Fruit fly (Drosophila melanogaster) whole organism, prepupa: ENCODE measurements around the gene Dnaaf5.

Experiments used
- Blimp-1 ChIP-seq: fragments of 200-800 bp; sonication (Bioruptor generic); optimal IDR thresholded peaks from 3 replicates; lab custom pipeline; 2017; ENCODE audit warnings: missing biosample characterization, missing genetic modification characterization, mild to moderate bottlenecking, moderate library complexity, missing genetic modification reagents
- CG10631 ChIP-seq: fragments of 200-800 bp; sonication (Bioruptor generic); optimal IDR thresholded peaks from 2 replicates; lab custom pipeline; 2016; ENCODE audit warnings: missing biosample characterization, missing genetic modification characterization
- CG10669 ChIP-seq: fragments of 200-800 bp; sonication (Bioruptor generic); optimal IDR thresholded peaks from 3 replicates; lab custom pipeline; 2018; ENCODE audit warnings: missing biosample characterization, mild to moderate bottlenecking, missing genetic modification characterization, moderate library complexity
- CG11762 ChIP-seq: fragments of 200-800 bp; sonication (Bioruptor generic); optimal IDR thresholded peaks from 3 replicates; lab custom pipeline; 2016; ENCODE audit warnings: missing biosample characterization, missing genetic modification characterization; ENCODE audit not compliant: insufficient read depth
- CG11902 ChIP-seq: fragments of 200-800 bp; sonication (Bioruptor generic); optimal IDR thresholded peaks from 3 replicates; lab custom pipeline; 2016; ENCODE audit warnings: missing biosample characterization, missing genetic modification characterization
- CG1621 ChIP-seq: fragments of 200-800 bp; sonication (Bioruptor generic); optimal IDR thresholded peaks from 3 replicates; lab custom pipeline; 2018; ENCODE audit warnings: missing biosample characterization, mild to moderate bottlenecking, missing genetic modification characterization
- CG16779 ChIP-seq: fragments of 200-800 bp; sonication (Bioruptor generic); optimal IDR thresholded peaks from 3 replicates; lab custom pipeline; 2017; ENCODE audit warnings: missing biosample characterization, mild to moderate bottlenecking, missing genetic modification characterization
- CG3032 ChIP-seq: fragments of 200-800 bp; optimal IDR thresholded peaks from 2 replicates; lab custom pipeline; 2019; ENCODE audit warnings: missing biosample characterization, mild to moderate bottlenecking, missing genetic modification characterization, moderate library complexity
- CG31627 ChIP-seq: fragments of 200-800 bp; sonication (Bioruptor generic); optimal IDR thresholded peaks from 3 replicates; lab custom pipeline; 2016; ENCODE audit warnings: missing biosample characterization, missing genetic modification characterization
- CG34406 ChIP-seq: fragments of 200-800 bp; sonication (Bioruptor generic); optimal IDR thresholded peaks from 3 replicates; lab custom pipeline; 2016; ENCODE audit warnings: missing biosample characterization, missing genetic modification characterization
- CG4318 ChIP-seq: fragments of 200-800 bp; sonication (Bioruptor generic); optimal IDR thresholded peaks from 3 replicates; lab custom pipeline; 2017; ENCODE audit warnings: missing biosample characterization, mild to moderate bottlenecking, missing genetic modification characterization
- CG6163 ChIP-seq: fragments of 200-800 bp; sonication (Bioruptor generic); IDR thresholded peaks from 3 replicates; pipeline ENCODE4 v1.3.6; 2022; ENCODE audit warnings: missing biosample characterization, missing genetic modification characterization
- CG6276 ChIP-seq: fragments of 200-800 bp; sonication (Bioruptor generic); optimal IDR thresholded peaks from 2 replicates; lab custom pipeline; 2017; ENCODE audit warnings: missing biosample characterization, mild to moderate bottlenecking, missing genetic modification characterization
- CG6792 ChIP-seq: fragments of 200-800 bp; sonication (Bioruptor generic); optimal IDR thresholded peaks from 3 replicates; lab custom pipeline; 2016; ENCODE audit warnings: missing biosample characterization, missing genetic modification characterization
- CG6854 ChIP-seq: fragments of 200-800 bp; sonication (Bioruptor generic); optimal IDR thresholded peaks from 2 replicates; lab custom pipeline; 2017; ENCODE audit warnings: missing biosample characterization, mild to moderate bottlenecking, missing genetic modification characterization
- CG7368 ChIP-seq: fragments of 200-800 bp; sonication (Bioruptor generic); optimal IDR thresholded peaks from 3 replicates; lab custom pipeline; 2016; ENCODE audit warnings: missing biosample characterization, missing genetic modification characterization
- CG8119 ChIP-seq: fragments of 200-800 bp; sonication (Bioruptor generic); IDR thresholded peaks from 3 replicates; pipeline ENCODE4 v1.3.6; 2022; ENCODE audit warnings: missing biosample characterization, missing genetic modification characterization
- CG8319 ChIP-seq: fragments of 200-800 bp; sonication (Bioruptor generic); optimal IDR thresholded peaks from 3 replicates; lab custom pipeline; 2016; ENCODE audit warnings: missing biosample characterization, missing genetic modification characterization
- CG8632 ChIP-seq: fragments of 200-800 bp; sonication (Bioruptor generic); optimal IDR thresholded peaks from 3 replicates; lab custom pipeline; 2016; ENCODE audit warnings: missing biosample characterization, missing genetic modification characterization
- Eip78C ChIP-seq: fragments of 200-800 bp; sonication (Bioruptor generic); peaks from one replicate; lab custom pipeline; 2016; ENCODE audit warnings: missing biosample characterization, missing genetic modification characterization
- Eip93F ChIP-seq: fragments of 200-800 bp; sonication (Bioruptor generic); optimal IDR thresholded peaks from 2 replicates; lab custom pipeline; 2016; ENCODE audit warnings: missing biosample characterization, mild to moderate bottlenecking, missing genetic modification characterization
- Ets21C ChIP-seq: fragments of 200-800 bp; sonication (Bioruptor generic); optimal IDR thresholded peaks from 3 replicates; lab custom pipeline; 2016; ENCODE audit warnings: missing biosample characterization, missing genetic modification characterization
- Ets96B ChIP-seq: fragments of 200-800 bp; optimal IDR thresholded peaks from 2 replicates; lab custom pipeline; 2019; ENCODE audit warnings: missing biosample characterization, mild to moderate bottlenecking, missing genetic modification characterization, moderate library complexity
- Gug ChIP-seq: fragments of 200-800 bp; sonication (Bioruptor generic); IDR thresholded peaks from 2 replicates; pipeline ENCODE4 v1.3.6; 2022; ENCODE audit warnings: missing biosample characterization, missing genetic modification characterization
- Hr38 ChIP-seq: sonication (Bioruptor generic); optimal IDR thresholded peaks from 2 replicates; lab custom pipeline; 2016; ENCODE audit warnings: missing biosample characterization, missing genetic modification characterization
- Hr4 ChIP-seq: fragments of 200-800 bp; sonication (Bioruptor generic); optimal IDR thresholded peaks from 3 replicates; lab custom pipeline; 2016; ENCODE audit warnings: missing biosample characterization, missing genetic modification characterization
- Lpt ChIP-seq: fragments of 200-800 bp; sonication (Bioruptor generic); optimal IDR thresholded peaks from 3 replicates; lab custom pipeline; 2016; ENCODE audit warnings: missing biosample characterization, missing genetic modification characterization
- Met ChIP-seq: fragments of 200-800 bp; sonication (Bioruptor generic); optimal IDR thresholded peaks from 3 replicates; lab custom pipeline; 2016; ENCODE audit warnings: missing biosample characterization, missing genetic modification characterization
- OdsH ChIP-seq: fragments of 200-800 bp; sonication (Bioruptor generic); optimal IDR thresholded peaks from 3 replicates; lab custom pipeline; 2016; ENCODE audit warnings: missing biosample characterization, missing genetic modification characterization
- Sox14 ChIP-seq: fragments of 200-800 bp; sonication (Bioruptor generic); optimal IDR thresholded peaks from 3 replicates; lab custom pipeline; 2016; ENCODE audit warnings: missing biosample characterization, missing genetic modification characterization
- Sox15 ChIP-seq: fragments of 200-800 bp; sonication (Bioruptor generic); optimal IDR thresholded peaks from 3 replicates; lab custom pipeline; 2016; ENCODE audit warnings: missing biosample characterization, missing genetic modification characterization
- achi ChIP-seq: fragments of 200-800 bp; sonication (Bioruptor generic); optimal IDR thresholded peaks from 3 replicates; lab custom pipeline; 2016; ENCODE audit warnings: missing biosample characterization, missing genetic modification characterization
- cyc ChIP-seq: fragments of 200-800 bp; sonication (Bioruptor generic); optimal IDR thresholded peaks from 3 replicates; lab custom pipeline; 2016; ENCODE audit warnings: missing biosample characterization, missing genetic modification characterization
- dac ChIP-seq: fragments of 200-800 bp; sonication (Bioruptor generic); optimal IDR thresholded peaks from 2 replicates; lab custom pipeline; 2017; ENCODE audit warnings: missing biosample characterization, mild to moderate bottlenecking, missing genetic modification characterization
- eg ChIP-seq: fragments of 200-800 bp; sonication (Bioruptor generic); IDR thresholded peaks from 3 replicates; pipeline ENCODE4 v1.3.6; 2022; ENCODE audit warnings: missing biosample characterization, missing genetic modification characterization
- esn ChIP-seq: fragments of 200-800 bp; sonication (Bioruptor generic); optimal IDR thresholded peaks from 2 replicates; lab custom pipeline; 2016; ENCODE audit warnings: missing biosample characterization, mild to moderate bottlenecking, missing genetic modification characterization, moderate library complexity
- fd59A ChIP-seq: fragments of 200-800 bp; sonication (Bioruptor generic); optimal IDR thresholded peaks from 2 replicates; lab custom pipeline; 2017; ENCODE audit warnings: missing biosample characterization, mild to moderate bottlenecking, missing genetic modification characterization, missing genetic modification reagents
- fd85E ChIP-seq: fragments of 200-800 bp; sonication (Bioruptor generic); optimal IDR thresholded peaks from 3 replicates; lab custom pipeline; 2016; ENCODE audit warnings: missing biosample characterization, missing genetic modification characterization
- fkh ChIP-seq: fragments of 200-800 bp; sonication (Bioruptor generic); optimal IDR thresholded peaks from 3 replicates; lab custom pipeline; 2017; ENCODE audit warnings: missing biosample characterization, mild to moderate bottlenecking, missing genetic modification characterization, moderate library complexity
- lz ChIP-seq: fragments of 200-800 bp; sonication (Bioruptor generic); optimal IDR thresholded peaks from 3 replicates; lab custom pipeline; 2016; ENCODE audit warnings: missing biosample characterization, missing genetic modification characterization
- pdm3 ChIP-seq: fragments of 200-800 bp; sonication (Bioruptor generic); optimal IDR thresholded peaks from 3 replicates; lab custom pipeline; 2016; ENCODE audit warnings: missing biosample characterization, missing genetic modification characterization
- salr ChIP-seq, 2 experiments: fragments of 200-800 bp; sonication (Bioruptor generic); optimal IDR thresholded peaks; 3 replicates each; lab custom pipeline; 2016 to 2018; ENCODE audit warnings: missing biosample characterization in 2 of 2, missing genetic modification characterization in 2 of 2, mild to moderate bottlenecking in 1 of 2
- spab ChIP-seq: fragments of 200-800 bp; sonication (Bioruptor generic); optimal IDR thresholded peaks from 2 replicates; lab custom pipeline; 2017; ENCODE audit warnings: missing biosample characterization, mild to moderate bottlenecking, missing genetic modification characterization, missing genetic modification reagents
- ss ChIP-seq, 2 experiments: fragments of 200-800 bp; sonication (Bioruptor generic); optimal IDR thresholded peaks; 2 replicates in 1 of 2; 3 replicates in 1 of 2; lab custom pipeline; 2017 to 2018; ENCODE audit warnings: mild to moderate bottlenecking in 2 of 2, missing biosample characterization in 2 of 2, missing genetic modification characterization in 2 of 2, moderate library complexity in 1 of 2
- svp ChIP-seq: fragments of 200-800 bp; sonication (Bioruptor generic); peaks from one replicate; lab custom pipeline; 2016; ENCODE audit warnings: missing biosample characterization, missing genetic modification characterization
- topi ChIP-seq: fragments of 200-800 bp; sonication (Bioruptor generic); optimal IDR thresholded peaks from 3 replicates; lab custom pipeline; 2016; ENCODE audit warnings: missing biosample characterization, missing genetic modification characterization
- vri ChIP-seq: fragments of 200-800 bp; sonication (Bioruptor generic); optimal IDR thresholded peaks from 3 replicates; lab custom pipeline; 2016; ENCODE audit warnings: missing biosample characterization, mild to moderate bottlenecking, missing genetic modification characterization

Gene Dnaaf5

dm6 chr3R:14311027-14311426 is 50.6 kb downstream of the Dnaaf5 start (continued):
- TF ChIP-seq OdsH (GFP tag; lab: Kevin White, UChicago) (no peak), achi (GFP tag; lab: Kevin White, UChicago) (no peak), CG6163 (GFP tag; lab: Robert Waterston, UW) (no peak), CG10631 (peak; percentile 18), CG34406 (GFP tag; lab: Kevin White, UChicago) (no peak), CG8632 (GFP tag; lab: Kevin White, UChicago) (no peak), Sox14 (GFP tag; lab: Kevin White, UChicago) (no peak), salr (GFP tag; optimal IDR thresholded peaks at IDR 0.05; lab: Kevin White, UChicago) (no peak), pdm3 (GFP tag; lab: Kevin White, UChicago) (no peak), Eip78C (GFP tag; lab: Kevin White, UChicago) (peak; percentile 58), Gug (GFP tag; lab: Robert Waterston, UW) (no peak), Ets96B (tag; lab: Kevin White, UChicago) (no peak), CG11762 (GFP tag; lab: Kevin White, UChicago) (no peak), CG16779 (tag; lab: Kevin White, UChicago) (no peak)

dm6 chr3R:14310062-14310461 is 51.5 kb downstream of the Dnaaf5 start, which contains the start of gene CG31321:
CG31321 (plus strand) TSS chr3R:14310362.
- no peak for TF ChIP-seq achi (GFP tag; lab: Kevin White, UChicago)
- TF ChIP-seq Hr38 (GFP tag; lab: Kevin White, UChicago): no peak
- TF ChIP-seq CG6276: no peak
- no peak for TF ChIP-seq CG10631
- TF ChIP-seq Hr4: no peak
- no peak for TF ChIP-seq Lpt
- TF ChIP-seq eg (GFP tag; lab: Robert Waterston, UW): no peak
- TF ChIP-seq salr (GFP tag; optimal IDR thresholded peaks at IDR 0.05; lab: Kevin White, UChicago): no peak
- TF ChIP-seq Ets21C (GFP tag; lab: Kevin White, UChicago): no peak
- TF ChIP-seq CG16779 (tag; lab: Kevin White, UChicago): no peak
- no peak for TF ChIP-seq topi
- TF ChIP-seq CG3032: no peak
- no peak for TF ChIP-seq svp (GFP tag; lab: Kevin White, UChicago)
- no peak for TF ChIP-seq Blimp-1
- TF ChIP-seq spab (GFP tag; lab: Kevin White, UChicago): no peak
- TF ChIP-seq CG7368 (GFP tag; lab: Kevin White, UChicago): no peak

DNA sequence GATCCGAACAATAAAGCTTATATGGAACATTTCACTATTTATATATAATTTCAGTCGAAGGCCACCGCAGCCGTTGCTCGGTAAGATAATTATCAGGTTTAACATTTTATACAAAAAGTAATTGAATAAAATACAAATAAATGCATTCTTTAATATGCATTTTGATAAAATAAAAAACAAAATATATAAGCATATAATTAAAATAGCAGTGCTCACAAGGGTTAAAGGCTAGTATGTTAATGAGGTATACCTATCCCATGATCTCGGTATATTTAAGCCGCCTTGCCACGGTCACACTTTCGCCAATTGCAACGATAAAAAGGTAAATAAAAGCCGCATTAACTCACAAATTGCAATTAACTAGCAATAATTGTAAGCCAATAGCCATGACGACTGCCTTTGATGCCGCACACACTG is 52.8 kb downstream of the Dnaaf5 start, which contains the start of gene Polr2I:
Polr2I (plus strand) TSS at position 289 of the 417 bp plus-strand sequence.
- TF ChIP-seq vri (GFP tag; lab: Kevin White, UChicago) (no peak), CG6792 (GFP tag; lab: Kevin White, UChicago) (peak; percentile 15), CG8632 (GFP tag; lab: Kevin White, UChicago) (peak; percentile 26), CG6276 (no peak), Eip93F (GFP tag; lab: Kevin White, UChicago) (no peak), CG4318 (GFP tag; lab: Kevin White, UChicago) (no peak), topi (peak; percentile 7), Met (GFP tag; lab: Kevin White, UChicago) (no peak), esn (GFP tag; lab: Kevin White, UChicago) (peak; percentile 35), dac (no peak), Lpt (no peak), CG1621 (tag; lab: Kevin White, UChicago) (no peak), CG10669 (GFP tag; lab: Kevin White, UChicago) (no peak), Ets21C (GFP tag; lab: Kevin White, UChicago) (no peak), Ets96B (tag; lab: Kevin White, UChicago) (peak; percentile 45), cyc (GFP tag; lab: Kevin White, UChicago) (peak; percentile 37), ss (GFP tag; optimal IDR thresholded peaks at IDR 0.05; lab: Kevin White, UChicago) (no peak), fd85E (GFP tag; lab: Kevin White, UChicago) (no peak), Sox15 (GFP tag; lab: Kevin White, UChicago) (peak; percentile 37), salr (GFP tag; optimal IDR thresholded peaks at IDR 0.05; lab: Kevin White, UChicago) (no peak), lz (GFP tag; lab: Kevin White, UChicago) (peak; percentile 33), Gug (GFP tag; lab: Robert Waterston, UW) (0 out of 2 replicates have a peak, but pooled peaks have one; percentile 30), achi (GFP tag; lab: Kevin White, UChicago) (no peak), fd59A (GFP tag; lab: Kevin White, UChicago) (peak; percentile 12), CG16779 (tag; lab: Kevin White, UChicago) (no peak), CG31627 (GFP tag; lab: Kevin White, UChicago) (peak; percentile 27), fkh (GFP tag; lab: Kevin White, UChicago) (peak; percentile 68), CG11902 (GFP tag; lab: Kevin White, UChicago) (no peak), Sox14 (GFP tag; lab: Kevin White, UChicago) (peak; percentile 62), CG6854 (no peak), CG8319 (no peak), svp (GFP tag; lab: Kevin White, UChicago) (no peak), CG7368 (GFP tag; lab: Kevin White, UChicago) (no peak), CG8119 (GFP tag; lab: Robert Waterston, UW) (no peak)
